Fruit fly (Drosophila melanogaster) whole organism, wandering third instar larva: ENCODE results near the gene CG11398.

Experiments
- CG32264 ChIP-seq: fragments of 200-800 bp; sonication (Bioruptor generic); optimal IDR thresholded peaks from 2 replicates; lab custom pipeline; 2016; ENCODE audit warnings: missing biosample characterization, missing genetic modification characterization
- Hnf4 ChIP-seq: fragments of 200-800 bp; sonication (Bioruptor generic); optimal IDR thresholded peaks from 2 replicates; lab custom pipeline; 2016; ENCODE audit warnings: missing biosample characterization, mild to moderate bottlenecking, missing genetic modification characterization
- OdsH ChIP-seq: fragments of 200-800 bp; sonication (Bioruptor generic); optimal IDR thresholded peaks from 2 replicates; lab custom pipeline; 2016; ENCODE audit warnings: missing biosample characterization, mild to moderate bottlenecking, missing genetic modification characterization
- lola ChIP-seq: fragments of >200 bp; optimal IDR thresholded peaks from 2 replicates; lab custom pipeline; 2017; ENCODE audit warnings: missing biosample characterization, missing genetic modification characterization

- TF ChIP-seq lola (no peak), OdsH (GFP tag; lab: Kevin White, UChicago) (no peak), Hnf4 (GFP tag; lab: Kevin White, UChicago) (no peak), CG32264 (GFP tag; lab: Kevin White, UChicago) (no peak)
These were observed 19.0 kb upstream of the CG11398 start for dm6 chrX:1233989-1234388.
